Worm (Caenorhabditis elegans) whole organism, midembryonic: ENCODE data around the gene F25E5.16.

Experiments
- T22C8.4 ChIP-seq: fragments of 200-800 bp; sonication (Bioruptor generic); IDR thresholded peaks from 2 replicates; pipeline ENCODE4 v1.3.6; 2022; ENCODE audit warnings: missing genetic modification characterization, missing compliant biosample characterization
- cog-1 ChIP-seq: sonication (generic microtip); optimal IDR thresholded peaks from 2 replicates; lab custom pipeline; 2016; ENCODE audit warnings: missing genetic modification characterization, missing compliant biosample characterization
- flt-1 ChIP-seq: fragments of 200-800 bp; sonication (Bioruptor generic); IDR thresholded peaks from 2 replicates; pipeline ENCODE4 v1.3.6; 2022; ENCODE audit warnings: missing genetic modification characterization, missing compliant biosample characterization
- klf-2 ChIP-seq: fragments of 200-800 bp; sonication (Bioruptor generic); conservative IDR thresholded peaks from 2 replicates; pipeline ENCODE4 v1.3.6; 2022; ENCODE audit warnings: missing genetic modification reagents, missing genetic modification characterization, missing compliant biosample characterization
- med-1 ChIP-seq: sonication (generic microtip); optimal IDR thresholded peaks from 2 replicates; lab custom pipeline; 2017; ENCODE audit warnings: missing genetic modification characterization, mild to moderate bottlenecking, missing compliant biosample characterization, antibody characterized with exemption, missing genetic modification reagents; ENCODE audit not compliant: insufficient read depth
- ref-1 ChIP-seq: fragments of 200-800 bp; sonication (Bioruptor generic); conservative IDR thresholded peaks from 2 replicates; pipeline ENCODE4 v1.3.6; 2022; ENCODE audit warnings: missing genetic modification reagents, missing genetic modification characterization, missing compliant biosample characterization
- tab-1 ChIP-seq: fragments of 200-800 bp; sonication (Bioruptor generic); IDR thresholded peaks from 2 replicates; pipeline ENCODE4 v1.3.6; 2022; ENCODE audit warnings: missing genetic modification characterization, missing compliant biosample characterization
- ztf-23 ChIP-seq: fragments of 200-800 bp; sonication (Bioruptor generic); IDR thresholded peaks from 2 replicates; pipeline ENCODE4 v1.3.6; 2022; ENCODE audit warnings: missing genetic modification reagents, missing genetic modification characterization, missing compliant biosample characterization
- ztf-29 ChIP-seq: fragments of 200-800 bp; sonication (Bioruptor generic); IDR thresholded peaks from 2 replicates; pipeline ENCODE4 v1.3.6; 2022; ENCODE audit warnings: missing genetic modification reagents, missing genetic modification characterization, missing compliant biosample characterization

DNA sequence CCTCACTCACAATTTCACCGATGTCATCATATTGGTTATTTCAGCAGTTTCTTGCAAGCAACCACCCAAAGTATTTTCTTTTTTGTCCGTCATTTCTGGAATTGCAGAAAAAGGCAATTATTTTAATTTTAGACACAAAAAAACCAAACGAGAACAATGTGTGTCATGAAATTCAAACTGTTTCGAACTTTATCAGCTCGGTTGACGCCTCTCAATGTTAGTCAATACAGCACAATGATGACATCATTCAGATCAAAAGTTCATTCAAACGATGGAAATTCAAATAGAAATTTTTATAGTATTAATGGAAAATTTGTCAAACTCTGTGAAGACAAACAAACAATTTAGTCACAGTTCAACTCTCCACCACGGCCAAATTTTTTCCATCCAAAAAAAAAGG, 46.2 kb upstream of the F25E5.16 start, which contains the start of gene fbxa-105:
- TF ChIP-seq cog-1 (tag; lab: Kevin White, UChicago): no peak
- no peak for TF ChIP-seq ztf-23 (GFP tag; lab: Robert Waterston, UW)
- no peak for TF ChIP-seq ztf-29 (GFP tag; lab: Robert Waterston, UW)
- no peak for TF ChIP-seq flt-1 (GFP tag; lab: Robert Waterston, UW)
- no peak for TF ChIP-seq med-1 (GFP tag; lab: Kevin White, UChicago)
- no peak for TF ChIP-seq tab-1 (GFP tag; lab: Robert Waterston, UW)
- no peak for TF ChIP-seq T22C8.4 (GFP tag; lab: Robert Waterston, UW)
- TF ChIP-seq ref-1 (GFP tag; lab: Robert Waterston, UW): no peak
- TF ChIP-seq klf-2 (GFP tag; lab: Robert Waterston, UW): no peak
